Fruit fly (Drosophila melanogaster) whole organism, embryonic: ENCODE measurements around the gene CG9672.
A peak's percentile ranks its signal among the peaks of the same experiment; 100 is the strongest.

Experiments
- Atf6 ChIP-seq: fragments of 200-800 bp; sonication (Bioruptor generic); IDR thresholded peaks from 2 replicates; pipeline ENCODE4 v1.3.6; 2022; ENCODE audit warnings: missing biosample characterization, missing genetic modification characterization
- Bgb ChIP-seq: fragments of 200-800 bp; sonication (Bioruptor generic); IDR thresholded peaks from 2 replicates; pipeline ENCODE4 v1.3.6; 2022; ENCODE audit warnings: missing biosample characterization, missing genetic modification characterization; ENCODE audit not compliant: partially characterized antibody
- CG10959 ChIP-seq: fragments of 200-800 bp; sonication (Bioruptor generic); IDR thresholded peaks from 2 replicates; pipeline ENCODE4 v1.3.6; 2022; ENCODE audit warnings: missing biosample characterization, missing genetic modification characterization
- CG11247 ChIP-seq: fragments of 200-800 bp; sonication (Bioruptor generic); IDR thresholded peaks from 2 replicates; pipeline ENCODE4 v1.3.6; 2022; ENCODE audit warnings: missing biosample characterization, missing genetic modification characterization
- CG13775 ChIP-seq: fragments of 200-800 bp; sonication (Bioruptor generic); optimal IDR thresholded peaks from 3 replicates; lab custom pipeline; 2017; ENCODE audit warnings: missing biosample characterization, mild to moderate bottlenecking, missing genetic modification characterization
- CG14965 ChIP-seq: fragments of 200-800 bp; sonication (Bioruptor generic); optimal IDR thresholded peaks from 2 replicates; lab custom pipeline; 2016; ENCODE audit warnings: missing biosample characterization, missing genetic modification characterization, borderline replicate concordance
- CG1529 ChIP-seq: fragments of 200-800 bp; sonication (Bioruptor generic); optimal IDR thresholded peaks from 3 replicates; lab custom pipeline; 2018; ENCODE audit warnings: missing biosample characterization, missing genetic modification characterization
- CG15601 ChIP-seq: fragments of 200-800 bp; sonication (Bioruptor generic); optimal IDR thresholded peaks from 3 replicates; lab custom pipeline; 2019; ENCODE audit warnings: missing biosample characterization, mild to moderate bottlenecking, missing genetic modification characterization, moderate library complexity
- CG1602 ChIP-seq: fragments of 200-800 bp; sonication (Bioruptor generic); optimal IDR thresholded peaks from 3 replicates; lab custom pipeline; 2016; ENCODE audit warnings: missing biosample characterization, missing genetic modification characterization
- CG16815 ChIP-seq: fragments of 200-800 bp; sonication (Bioruptor generic); optimal IDR thresholded peaks from 3 replicates; lab custom pipeline; 2017; ENCODE audit warnings: missing biosample characterization, mild to moderate bottlenecking, missing genetic modification characterization
- CG18262 ChIP-seq: fragments of 200-800 bp; optimal IDR thresholded peaks from 3 replicates; lab custom pipeline; 2019; ENCODE audit warnings: missing biosample characterization, mild to moderate bottlenecking, missing genetic modification characterization, moderate library complexity
- CG3065 ChIP-seq: fragments of 200-800 bp; sonication (Bioruptor generic); optimal IDR thresholded peaks from 2 replicates; lab custom pipeline; 2016; ENCODE audit warnings: missing biosample characterization, missing genetic modification characterization
- CG33213 ChIP-seq: fragments of 200-800 bp; sonication (Bioruptor generic); optimal IDR thresholded peaks from 3 replicates; lab custom pipeline; 2016; ENCODE audit warnings: missing biosample characterization, missing genetic modification characterization
- CG34224 ChIP-seq: fragments of 200-800 bp; sonication (Bioruptor generic); IDR thresholded peaks from 3 replicates; pipeline ENCODE4 v1.3.6; 2022; ENCODE audit warnings: missing biosample characterization, missing genetic modification characterization; ENCODE audit not compliant: partially characterized antibody
- CG4617 ChIP-seq: fragments of 200-800 bp; sonication (Bioruptor generic); optimal IDR thresholded peaks from 3 replicates; lab custom pipeline; 2016; ENCODE audit warnings: missing biosample characterization, missing genetic modification characterization, borderline replicate concordance
- CG5245 ChIP-seq: fragments of 200-800 bp; sonication (Bioruptor generic); optimal IDR thresholded peaks from 3 replicates; lab custom pipeline; 2016; ENCODE audit warnings: missing biosample characterization, missing genetic modification characterization
- CG6689 ChIP-seq: fragments of 200-800 bp; sonication (Bioruptor generic); IDR thresholded peaks from 2 replicates; pipeline ENCODE4 v1.3.6; 2022; ENCODE audit warnings: missing biosample characterization, missing genetic modification characterization
- CG7556 ChIP-seq: fragments of 200-800 bp; sonication (Bioruptor generic); optimal IDR thresholded peaks from 2 replicates; lab custom pipeline; 2017; ENCODE audit warnings: missing biosample characterization, mild to moderate bottlenecking, missing genetic modification characterization
- CG7987 ChIP-seq: fragments of 200-800 bp; sonication (Bioruptor generic); optimal IDR thresholded peaks from 2 replicates; lab custom pipeline; 2018; ENCODE audit warnings: missing biosample characterization, mild to moderate bottlenecking, missing genetic modification characterization, moderate library complexity
- CG8290 ChIP-seq, 3 experiments: fragments of 200-800 bp; sonication (Bioruptor generic); optimal IDR thresholded peaks; 2 replicates each; lab custom pipeline; 2016 to 2019; ENCODE audit warnings: missing biosample characterization in 3 of 3, missing genetic modification characterization in 3 of 3, mild to moderate bottlenecking in 2 of 3, moderate library complexity in 1 of 3
- CG9215 ChIP-seq: fragments of 200-800 bp; sonication (Bioruptor generic); IDR thresholded peaks from 2 replicates; pipeline ENCODE4 v1.3.6; 2022; ENCODE audit warnings: missing biosample characterization, missing genetic modification characterization
- CrebB ChIP-seq: fragments of 200-800 bp; sonication (Bioruptor generic); optimal IDR thresholded peaks from 3 replicates; lab custom pipeline; 2018; ENCODE audit warnings: missing biosample characterization, mild to moderate bottlenecking, missing genetic modification characterization
- Dad ChIP-seq: fragments of 200-800 bp; sonication (Bioruptor generic); optimal IDR thresholded peaks from 3 replicates; lab custom pipeline; 2016; ENCODE audit warnings: missing biosample characterization, missing genetic modification characterization
- Dp ChIP-seq: fragments of 200-800 bp; sonication (Bioruptor generic); optimal IDR thresholded peaks from 2 replicates; lab custom pipeline; 2018; ENCODE audit warnings: missing biosample characterization, mild to moderate bottlenecking, missing genetic modification characterization, moderate library complexity
- Eip74EF ChIP-seq, 2 experiments: fragments of 200-800 bp in 1 of 2; fragments of >200 bp in 1 of 2; sonication (Bioruptor generic) in 1 of 2; optimal IDR thresholded peaks; 2 replicates each; lab custom pipeline; 2017 to 2019; ENCODE audit warnings: missing biosample characterization in 2 of 2, missing genetic modification characterization in 2 of 2, mild to moderate bottlenecking in 1 of 2, moderate library complexity in 1 of 2
- Hey ChIP-seq: fragments of 200-800 bp; sonication (Bioruptor generic); optimal IDR thresholded peaks from 3 replicates; lab custom pipeline; 2018; ENCODE audit warnings: missing biosample characterization, mild to moderate bottlenecking, missing genetic modification characterization
- HmgZ ChIP-seq: fragments of 200-800 bp; sonication (Bioruptor generic); optimal IDR thresholded peaks from 2 replicates; lab custom pipeline; 2018; ENCODE audit warnings: missing biosample characterization, mild to moderate bottlenecking, missing genetic modification characterization
- Hr3 ChIP-seq: fragments of 200-800 bp; sonication (Bioruptor generic); optimal IDR thresholded peaks from 3 replicates; lab custom pipeline; 2016; ENCODE audit warnings: missing biosample characterization, missing genetic modification characterization
- Hr78 ChIP-seq, 2 experiments: fragments of 200-800 bp in 1 of 2; fragments of >200 bp in 1 of 2; sonication (Bioruptor generic) in 1 of 2; optimal IDR thresholded peaks; 2 replicates each; lab custom pipeline; 2017 to 2019; ENCODE audit warnings: missing biosample characterization in 2 of 2, missing genetic modification characterization in 2 of 2, mild to moderate bottlenecking in 1 of 2, moderate library complexity in 1 of 2
- PHDP ChIP-seq: fragments of 200-800 bp; sonication (Bioruptor generic); optimal IDR thresholded peaks from 3 replicates; lab custom pipeline; 2018; ENCODE audit warnings: missing biosample characterization, mild to moderate bottlenecking, missing genetic modification characterization, moderate library complexity
- Poxn ChIP-seq: fragments of 200-800 bp; sonication (Bioruptor generic); IDR thresholded peaks from 2 replicates; pipeline ENCODE4 v1.3.6; 2022; ENCODE audit warnings: missing biosample characterization, missing genetic modification characterization
- Sry-β ChIP-seq: fragments of 200-800 bp; sonication (Bioruptor generic); optimal IDR thresholded peaks from 2 replicates; lab custom pipeline; 2018; ENCODE audit warnings: missing biosample characterization, mild to moderate bottlenecking, missing genetic modification characterization, moderate library complexity
- Ssrp ChIP-seq: fragments of 200-800 bp; sonication (Bioruptor generic); optimal IDR thresholded peaks from 2 replicates; lab custom pipeline; 2018; ENCODE audit warnings: missing biosample characterization, mild to moderate bottlenecking, missing genetic modification characterization, moderate library complexity
- TFAM ChIP-seq: fragments of 200-800 bp; sonication (Bioruptor generic); optimal IDR thresholded peaks from 2 replicates; lab custom pipeline; 2017; ENCODE audit warnings: missing biosample characterization, missing genetic modification characterization, inconsistent platforms
- bab2 ChIP-seq: fragments of 200-800 bp; sonication (Bioruptor generic); optimal IDR thresholded peaks from 2 replicates; lab custom pipeline; 2016; ENCODE audit warnings: missing biosample characterization, missing genetic modification characterization
- chm ChIP-seq: fragments of 200-800 bp; sonication (Bioruptor generic); IDR thresholded peaks from 2 replicates; pipeline ENCODE4 v1.3.6; 2022; ENCODE audit warnings: missing biosample characterization, missing genetic modification characterization
- danr ChIP-seq: fragments of 200-800 bp; sonication (Bioruptor generic); IDR thresholded peaks from 2 replicates; pipeline ENCODE4 v1.3.6; 2022; ENCODE audit warnings: missing biosample characterization, missing genetic modification characterization
- dimm ChIP-seq: fragments of 200-800 bp; sonication (Bioruptor generic); IDR thresholded peaks from 2 replicates; pipeline ENCODE4 v1.3.6; 2022; ENCODE audit warnings: missing biosample characterization, missing genetic modification characterization
- jing ChIP-seq: fragments of 200-800 bp; sonication (Bioruptor generic); optimal IDR thresholded peaks from 2 replicates; lab custom pipeline; 2018; ENCODE audit warnings: missing biosample characterization, mild to moderate bottlenecking, missing genetic modification characterization
- lov ChIP-seq, 2 experiments: fragments of 200-800 bp in 1 of 2; fragments of >200 bp in 1 of 2; sonication (Bioruptor generic) in 1 of 2; IDR thresholded peaks in 1 of 2; optimal IDR thresholded peaks in 1 of 2; 2 replicates in 1 of 2; 3 replicates in 1 of 2; pipeline versions ENCODE4 v1.3.6 to Lab custom; 2017 to 2022; ENCODE audit warnings: missing biosample characterization in 1 of 2, missing genetic modification characterization in 1 of 2
- nmo ChIP-seq: fragments of 200-800 bp; sonication (Bioruptor generic); optimal IDR thresholded peaks from 2 replicates; lab custom pipeline; 2018; ENCODE audit warnings: missing biosample characterization, mild to moderate bottlenecking, missing genetic modification characterization, moderate library complexity
- pb ChIP-seq: fragments of 200-800 bp; sonication (Bioruptor generic); optimal IDR thresholded peaks from 3 replicates; lab custom pipeline; 2016; ENCODE audit warnings: missing biosample characterization, missing genetic modification characterization
- pfk ChIP-seq: fragments of 200-800 bp; sonication (Bioruptor generic); optimal IDR thresholded peaks from 2 replicates; lab custom pipeline; 2018; ENCODE audit warnings: missing biosample characterization, mild to moderate bottlenecking, missing genetic modification characterization, moderate library complexity
- row ChIP-seq: fragments of 200-800 bp; sonication (Bioruptor generic); IDR thresholded peaks from 3 replicates; pipeline ENCODE4 v1.3.6; 2022; ENCODE audit warnings: missing biosample characterization, missing genetic modification characterization
- slp2 ChIP-seq: fragments of 200-800 bp; sonication (Bioruptor generic); optimal IDR thresholded peaks from 2 replicates; lab custom pipeline; 2016; ENCODE audit warnings: missing biosample characterization, missing genetic modification characterization
- sug ChIP-seq: fragments of 200-800 bp; optimal IDR thresholded peaks from 2 replicates; lab custom pipeline; 2019; ENCODE audit warnings: missing biosample characterization, mild to moderate bottlenecking, missing genetic modification characterization, moderate library complexity
- vnd ChIP-seq: fragments of 200-800 bp; sonication (Bioruptor generic); IDR thresholded peaks from 3 replicates; pipeline ENCODE4 v1.3.6; 2022; ENCODE audit warnings: missing biosample characterization, missing genetic modification characterization; ENCODE audit not compliant: partially characterized antibody
- wek ChIP-seq: fragments of 200-800 bp; sonication (Bioruptor generic); optimal IDR thresholded peaks from 3 replicates; lab custom pipeline; 2018; ENCODE audit warnings: missing biosample characterization, mild to moderate bottlenecking, missing genetic modification characterization, moderate library complexity
- zen2 ChIP-seq: fragments of 200-800 bp; sonication (Bioruptor generic); IDR thresholded peaks from 3 replicates; pipeline ENCODE4 v1.3.6; 2022; ENCODE audit warnings: missing biosample characterization, missing genetic modification characterization; ENCODE audit not compliant: partially characterized antibody

CG9672 gene

DNA sequence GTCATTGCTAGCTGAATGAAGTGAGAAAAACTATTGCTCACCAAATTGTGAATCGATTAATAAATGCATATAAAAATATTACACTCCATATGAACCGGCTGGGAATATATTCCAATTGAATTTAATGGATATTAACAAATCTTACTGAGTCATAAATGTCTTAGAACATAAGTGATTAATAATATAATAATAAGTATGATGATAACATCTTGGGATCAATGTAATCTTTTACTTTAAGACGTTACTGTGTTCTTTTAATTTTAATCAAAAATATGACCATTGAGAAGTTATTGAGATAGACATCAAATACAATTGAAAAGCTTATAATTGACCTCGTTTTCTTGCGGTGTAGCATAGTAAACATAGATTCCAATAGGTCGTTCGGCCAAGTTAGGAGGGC lies 14.3 kb downstream of the CG9672 start (continued):
- TF ChIP-seq vnd (GFP tag; lab: Robert Waterston, UW) (no peak), CG11247 (no peak), Hey (tag; lab: Kevin White, UChicago) (no peak), Bgb (GFP tag; lab: Robert Waterston, UW) (no peak), nmo (GFP tag; lab: Kevin White, UChicago) (peak; percentile 29), wek (GFP tag; lab: Kevin White, UChicago) (no peak), CG9215 (GFP tag; lab: Robert Waterston, UW) (no peak), sug (tag; lab: Kevin White, UChicago) (peak; percentile 23), row (GFP tag; lab: Robert Waterston, UW) (0 out of 3 replicates have a peak, but pooled peaks have one; percentile 33), Eip74EF (GFP tag; optimal IDR thresholded peaks at IDR 0.05; lab: Kevin White, UChicago) (peak in 1 of 2 experiments; percentile 25), Ssrp (tag; lab: Kevin White, UChicago) (peak; percentile 17), CG1602 (GFP tag; lab: Kevin White, UChicago) (no peak), Poxn (GFP tag; lab: Robert Waterston, UW) (no peak), Dad (GFP tag; lab: Kevin White, UChicago) (no peak), PHDP (peak; percentile 12), HmgZ (tag; lab: Kevin White, UChicago) (peak; percentile 3), CG6689 (0 out of 2 replicates have a peak, but pooled peaks have one; percentile 8), CG4617 (GFP tag; lab: Kevin White, UChicago) (no peak), bab2 (GFP tag; lab: Kevin White, UChicago) (no peak), slp2 (GFP tag; lab: Kevin White, UChicago) (no peak), CG34224 (no peak), CG33213 (GFP tag; lab: Kevin White, UChicago) (no peak), CG3065 (GFP tag; lab: Kevin White, UChicago) (no peak), dimm (GFP tag; lab: Robert Waterston, UW) (no peak), CG7987 (GFP tag; lab: Kevin White, UChicago) (no peak), CG15601 (tag; lab: Kevin White, UChicago) (no peak), jing (GFP tag; lab: Kevin White, UChicago) (no peak), lov (optimal IDR thresholded peaks at IDR 0.05; lab: Kevin White, UChicago) (no peak), lov (GFP tag; IDR thresholded peaks at IDR 0.05; lab: Robert Waterston, UW) (no peak), CrebB (tag; lab: Kevin White, UChicago) (no peak), pfk (GFP tag; lab: Kevin White, UChicago) (no peak), CG18262 (tag; lab: Kevin White, UChicago) (no peak), Dp (GFP tag; lab: Kevin White, UChicago) (no peak), CG13775 (GFP tag; lab: Kevin White, UChicago) (no peak), Hr78 (GFP tag; optimal IDR thresholded peaks at IDR 0.05; lab: Kevin White, UChicago) (peak in 1 of 2 experiments; percentile 57), CG8290 (GFP tag; optimal IDR thresholded peaks at IDR 0.05; lab: Kevin White, UChicago) (no peak), CG8290 (tag; optimal IDR thresholded peaks at IDR 0.05; lab: Kevin White, UChicago) (no peak), TFAM (GFP tag; lab: Kevin White, UChicago) (no peak), CG10959 (GFP tag; lab: Robert Waterston, UW) (no peak), CG16815 (GFP tag; lab: Kevin White, UChicago) (no peak), Sry-β (no peak), danr (GFP tag; lab: Robert Waterston, UW) (no peak), Hr3 (GFP tag; lab: Kevin White, UChicago) (no peak), CG14965 (no peak), CG5245 (GFP tag; lab: Kevin White, UChicago) (no peak), Atf6 (GFP tag; lab: Robert Waterston, UW) (no peak), zen2 (GFP tag; lab: Robert Waterston, UW) (no peak), CG1529 (no peak), pb (GFP tag; lab: Kevin White, UChicago) (no peak), CG7556 (peak; percentile 58), chm (GFP tag; lab: Robert Waterston, UW) (no peak)
